Worm (Caenorhabditis elegans) whole organism, late embryonic: ENCODE measurements around the gene Y48C3A.5.

Experiments used
- C08G9.2 ChIP-seq: sonication (generic microtip); optimal IDR thresholded peaks from 2 replicates; lab custom pipeline; 2016; ENCODE audit warnings: mild to moderate bottlenecking, missing genetic modification characterization, moderate library complexity, missing compliant biosample characterization
- K02D7.2 ChIP-seq: sonication (generic microtip); optimal IDR thresholded peaks from 2 replicates; lab custom pipeline; 2017; ENCODE audit warnings: mild to moderate bottlenecking, missing genetic modification characterization, missing compliant biosample characterization
- T23F11.4 ChIP-seq: fragments of 200-800 bp; sonication (Bioruptor generic); optimal IDR thresholded peaks from 2 replicates; lab custom pipeline; 2018; ENCODE audit warnings: mild to moderate bottlenecking, missing genetic modification characterization, missing compliant biosample characterization
- ama-1 ChIP-seq: fragments of 150-350 bp; optimal IDR thresholded peaks from 2 replicates; lab custom pipeline; 2014
- ceh-14 ChIP-seq: sonication (generic microtip); optimal IDR thresholded peaks from 2 replicates; lab custom pipeline; 2016; ENCODE audit warnings: missing genotype, missing genetic modification characterization, missing compliant biosample characterization
- ceh-22 ChIP-seq: sonication (generic microtip); optimal IDR thresholded peaks from 2 replicates; lab custom pipeline; 2017; ENCODE audit warnings: missing biosample characterization, missing genetic modification characterization
- ceh-31 ChIP-seq: sonication (generic microtip); optimal IDR thresholded peaks from 2 replicates; lab custom pipeline; 2016; ENCODE audit warnings: missing genetic modification characterization, missing compliant biosample characterization
- ceh-45 ChIP-seq: fragments of 200-800 bp; sonication (Bioruptor generic); IDR thresholded peaks from 2 replicates; pipeline ENCODE4 v1.3.6; 2022; ENCODE audit warnings: missing genetic modification reagents, missing genetic modification characterization, missing compliant biosample characterization
- ceh-6 ChIP-seq: fragments of 200-800 bp; sonication (Bioruptor generic); optimal IDR thresholded peaks from 2 replicates; lab custom pipeline; 2018; ENCODE audit warnings: mild to moderate bottlenecking, missing genetic modification characterization, missing compliant biosample characterization
- ceh-9 ChIP-seq: sonication (generic microtip); optimal IDR thresholded peaks from 2 replicates; lab custom pipeline; 2016; ENCODE audit warnings: mild to moderate bottlenecking, missing genetic modification characterization, inconsistent platforms, missing compliant biosample characterization
- elt-2 ChIP-seq: sonication (generic microtip); optimal IDR thresholded peaks from 2 replicates; lab custom pipeline; 2016; ENCODE audit warnings: missing genetic modification reagents, missing genetic modification characterization, missing compliant biosample characterization
- elt-4 ChIP-seq: sonication (generic microtip); optimal IDR thresholded peaks from 2 replicates; lab custom pipeline; 2016; ENCODE audit warnings: missing genetic modification characterization, missing compliant biosample characterization
- ets-4 ChIP-seq: sonication (generic microtip); optimal IDR thresholded peaks from 2 replicates; lab custom pipeline; 2016; ENCODE audit warnings: missing genetic modification characterization, missing compliant biosample characterization
- eyg-1 ChIP-seq: sonication (generic microtip); optimal IDR thresholded peaks from 2 replicates; lab custom pipeline; 2016; ENCODE audit warnings: missing genotype, missing genetic modification characterization, missing compliant biosample characterization
- fax-1 ChIP-seq: sonication (generic microtip); optimal IDR thresholded peaks from 2 replicates; lab custom pipeline; 2016; ENCODE audit warnings: missing genotype, missing genetic modification characterization, missing compliant biosample characterization
- fkh-6 ChIP-seq: sonication (generic microtip); optimal IDR thresholded peaks from 2 replicates; lab custom pipeline; 2016; ENCODE audit warnings: missing genetic modification characterization, missing compliant biosample characterization
- gmeb-2 ChIP-seq: sonication (generic microtip); optimal IDR thresholded peaks from 2 replicates; lab custom pipeline; 2016; ENCODE audit warnings: missing genetic modification characterization, inconsistent platforms, missing compliant biosample characterization
- hlh-13 ChIP-seq: fragments of 200-800 bp; sonication (Bioruptor generic); optimal IDR thresholded peaks from 2 replicates; lab custom pipeline; 2018; ENCODE audit warnings: mild to moderate bottlenecking, missing genetic modification characterization, missing compliant biosample characterization
- hlh-30 ChIP-seq: sonication (generic microtip); optimal IDR thresholded peaks from 2 replicates; lab custom pipeline; 2017; ENCODE audit warnings: antibody characterized with exemption, missing genetic modification characterization, missing compliant biosample characterization; ENCODE audit not compliant: insufficient read depth
- madf-2 ChIP-seq: sonication (generic microtip); optimal IDR thresholded peaks from 2 replicates; lab custom pipeline; 2017; ENCODE audit warnings: missing genetic modification characterization, missing compliant biosample characterization
- mec-3 ChIP-seq: sonication (generic microtip); optimal IDR thresholded peaks from 2 replicates; lab custom pipeline; 2016; ENCODE audit warnings: borderline replicate concordance, missing genetic modification characterization, missing compliant biosample characterization
- nfya-1 ChIP-seq: sonication (generic microtip); optimal IDR thresholded peaks from 2 replicates; lab custom pipeline; 2017; ENCODE audit warnings: missing genetic modification characterization, mild to moderate bottlenecking, missing compliant biosample characterization, antibody characterized with exemption, moderate library complexity
- nhr-11 ChIP-seq: fragments of 150-350 bp; optimal IDR thresholded peaks from 2 replicates; lab custom pipeline; 2014; ENCODE audit warnings: missing biosample characterization, missing genetic modification characterization
- nhr-232 ChIP-seq: sonication (generic microtip); optimal IDR thresholded peaks from 2 replicates; lab custom pipeline; 2016; ENCODE audit warnings: missing genetic modification characterization, missing compliant biosample characterization
- odd-2 ChIP-seq: sonication (generic microtip); optimal IDR thresholded peaks from 2 replicates; lab custom pipeline; 2017; ENCODE audit warnings: antibody characterized with exemption, mild to moderate bottlenecking, missing genetic modification characterization, missing compliant biosample characterization
- pat-9 ChIP-seq: fragments of 200-800 bp; sonication (Bioruptor generic); optimal IDR thresholded peaks from 2 replicates; lab custom pipeline; 2018; ENCODE audit warnings: mild to moderate bottlenecking, missing genetic modification characterization, moderate library complexity, missing compliant biosample characterization
- pax-1 ChIP-seq: fragments of 150-350 bp; optimal IDR thresholded peaks from 2 replicates; lab custom pipeline; 2014; ENCODE audit warnings: missing biosample characterization, missing genetic modification characterization
- pha-2 ChIP-seq: sonication (generic microtip); optimal IDR thresholded peaks from 2 replicates; lab custom pipeline; 2017; ENCODE audit warnings: mild to moderate bottlenecking, missing genetic modification characterization, missing compliant biosample characterization
- pha-4 ChIP-seq: fragments of 150-350 bp; optimal IDR thresholded peaks from 2 replicates; lab custom pipeline; 2018; ENCODE audit warnings: missing biosample characterization, missing genetic modification reagents, missing genetic modification characterization
- pqm-1 ChIP-seq: sonication (generic microtip); optimal IDR thresholded peaks from 2 replicates; lab custom pipeline; 2016; ENCODE audit warnings: missing genetic modification characterization, missing compliant biosample characterization
- pros-1 ChIP-seq: fragments of 150-350 bp; optimal IDR thresholded peaks from 2 replicates; lab custom pipeline; 2014; ENCODE audit warnings: missing biosample characterization, missing genetic modification reagents, missing genetic modification characterization
- ref-2 ChIP-seq: sonication (generic microtip); optimal IDR thresholded peaks from 2 replicates; lab custom pipeline; 2016; ENCODE audit warnings: missing genetic modification characterization, missing compliant biosample characterization
- rnt-1 ChIP-seq: sonication (generic microtip); optimal IDR thresholded peaks from 2 replicates; lab custom pipeline; 2016; ENCODE audit warnings: missing genetic modification characterization, missing compliant biosample characterization
- sox-2 ChIP-seq: fragments of 200-800 bp; sonication (Bioruptor generic); IDR thresholded peaks from 2 replicates; pipeline ENCODE4 v1.3.6; 2022; ENCODE audit warnings: missing genetic modification reagents, missing genetic modification characterization, missing compliant biosample characterization
- sox-4 ChIP-seq: sonication (generic microtip); optimal IDR thresholded peaks from 2 replicates; lab custom pipeline; 2017; ENCODE audit warnings: mild to moderate bottlenecking, missing genetic modification characterization, inconsistent platforms, missing compliant biosample characterization
- syd-9 ChIP-seq: sonication (generic microtip); optimal IDR thresholded peaks from 2 replicates; lab custom pipeline; 2016; ENCODE audit warnings: mild to moderate bottlenecking, missing genetic modification characterization, moderate library complexity, missing compliant biosample characterization
- ttx-3 ChIP-seq: sonication (generic microtip); optimal IDR thresholded peaks from 2 replicates; lab custom pipeline; 2016; ENCODE audit warnings: missing genetic modification reagents, missing genetic modification characterization, missing compliant biosample characterization
- unc-3 ChIP-seq, 2 experiments: fragments of 200-800 bp in 1 of 2; sonication (Bioruptor generic) in 1 of 2; sonication (generic microtip) in 1 of 2; conservative IDR thresholded peaks in 1 of 2; optimal IDR thresholded peaks in 1 of 2; 2 replicates each; pipeline versions ENCODE4 v1.3.6 to Lab custom; 2016 to 2022; ENCODE audit warnings: missing compliant biosample characterization in 2 of 2, missing genetic modification characterization in 2 of 2, missing genetic modification reagents in 1 of 2
- unc-42 ChIP-seq: sonication (generic microtip); optimal IDR thresholded peaks from 2 replicates; lab custom pipeline; 2016; ENCODE audit warnings: missing genotype, missing genetic modification characterization, missing compliant biosample characterization
- unc-55 ChIP-seq: sonication (generic microtip); optimal IDR thresholded peaks from 2 replicates; lab custom pipeline; 2017; ENCODE audit warnings: missing biosample characterization, missing genetic modification reagents, missing genetic modification characterization
- unc-86 ChIP-seq: sonication (generic microtip); optimal IDR thresholded peaks from 2 replicates; lab custom pipeline; 2016; ENCODE audit warnings: missing genetic modification characterization, missing compliant biosample characterization
- zip-5 ChIP-seq: sonication (generic microtip); optimal IDR thresholded peaks from 2 replicates; lab custom pipeline; 2016; ENCODE audit warnings: missing genetic modification characterization, missing compliant biosample characterization

Y48C3A.5 gene

ce11 chrII:13326478-13326877 is 55.6 kb downstream of the Y48C3A.5 start:
- TF ChIP-seq T23F11.4 (GFP tag; lab: Kevin White, UChicago) (no peak), fkh-6 (tag; lab: Kevin White, UChicago) (no peak), pat-9 (tag; lab: Kevin White, UChicago) (no peak), unc-55 (no peak), syd-9 (tag; lab: Kevin White, UChicago) (no peak)

- TF ChIP-seq pha-2 (no peak), unc-3 (GFP tag; conservative IDR thresholded peaks at IDR 0.05; lab: Robert Waterston, UW) (no peak), unc-3 (tag; optimal IDR thresholded peaks at IDR 0.05; lab: Kevin White, UChicago) (no peak), madf-2 (tag; lab: Kevin White, UChicago) (no peak), ref-2 (tag; lab: Kevin White, UChicago) (no peak), rnt-1 (tag; lab: Kevin White, UChicago) (no peak), sox-4 (no peak), elt-4 (tag; lab: Kevin White, UChicago) (no peak), eyg-1 (no peak), ceh-14 (tag; lab: Kevin White, UChicago) (no peak), ets-4 (tag; lab: Kevin White, UChicago) (no peak), pat-9 (tag; lab: Kevin White, UChicago) (no peak), syd-9 (tag; lab: Kevin White, UChicago) (no peak), ceh-22 (tag; lab: Kevin White, UChicago) (no peak), nhr-11 (tag; lab: Kevin White, UChicago) (no peak), unc-86 (no peak), hlh-13 (no peak), pros-1 (no peak), hlh-30 (tag; lab: Kevin White, UChicago) (no peak)
- TF ChIP-seq, all 69 proteins: peak for 0
Measured at ce11 chrII:13330359-13330758, 59.5 kb downstream of the Y48C3A.5 start, which contains the start of gene sam-10. Gene sam-10 (minus strand): TSS chrII:13330525.

ce11 chrII:13333103-13333764 is 62.4 kb downstream of the Y48C3A.5 start:
- TF ChIP-seq T23F11.4 (GFP tag; lab: Kevin White, UChicago), result no peak
- TF ChIP-seq unc-42 (tag; lab: Kevin White, UChicago), result peak; percentile 52

ce11 chrII:13334966-13335698 is 64.3 kb downstream of the Y48C3A.5 start:
- TF ChIP-seq ama-1 (peak; percentile 18), ttx-3 (tag; lab: Kevin White, UChicago) (no peak), gmeb-2 (tag; lab: Kevin White, UChicago) (peak; percentile 15), pax-1 (tag; lab: Kevin White, UChicago) (no peak), odd-2 (tag; lab: Kevin White, UChicago) (no peak), pha-4 (no peak), fax-1 (tag; lab: Kevin White, UChicago) (no peak), unc-86 (peak; percentile 43), ceh-6 (GFP tag; lab: Kevin White, UChicago) (peak; percentile 13), mec-3 (tag; lab: Kevin White, UChicago) (no peak), hlh-13 (no peak), ets-4 (tag; lab: Kevin White, UChicago) (peak; percentile 15), madf-2 (tag; lab: Kevin White, UChicago) (peak; percentile 75), ceh-9 (no peak), fkh-6 (tag; lab: Kevin White, UChicago) (no peak), ceh-45 (GFP tag; lab: Robert Waterston, UW) (no peak), zip-5 (no peak), nfya-1 (peak; percentile 72), ceh-22 (tag; lab: Kevin White, UChicago) (peak; percentile 26), eyg-1 (peak; percentile 49), pros-1 (peak; percentile 97), K02D7.2 (no peak), nhr-232 (tag; lab: Kevin White, UChicago) (no peak), pqm-1 (tag; lab: Kevin White, UChicago) (no peak), sox-4 (peak; percentile 12), unc-42 (tag; lab: Kevin White, UChicago) (peak; percentile 70), T23F11.4 (GFP tag; lab: Kevin White, UChicago) (peak; percentile 75), elt-2 (tag; lab: Kevin White, UChicago) (no peak), C08G9.2 (tag; lab: Kevin White, UChicago) (no peak), ceh-31 (tag; lab: Kevin White, UChicago) (peak; percentile 84), sox-2 (GFP tag; lab: Robert Waterston, UW) (peak; percentile 16; the same call in 1 of the 2 replicates)
